Fruit fly (Drosophila melanogaster): ENCODE data around the gene Stip1.

Gene Stip1

DNA sequence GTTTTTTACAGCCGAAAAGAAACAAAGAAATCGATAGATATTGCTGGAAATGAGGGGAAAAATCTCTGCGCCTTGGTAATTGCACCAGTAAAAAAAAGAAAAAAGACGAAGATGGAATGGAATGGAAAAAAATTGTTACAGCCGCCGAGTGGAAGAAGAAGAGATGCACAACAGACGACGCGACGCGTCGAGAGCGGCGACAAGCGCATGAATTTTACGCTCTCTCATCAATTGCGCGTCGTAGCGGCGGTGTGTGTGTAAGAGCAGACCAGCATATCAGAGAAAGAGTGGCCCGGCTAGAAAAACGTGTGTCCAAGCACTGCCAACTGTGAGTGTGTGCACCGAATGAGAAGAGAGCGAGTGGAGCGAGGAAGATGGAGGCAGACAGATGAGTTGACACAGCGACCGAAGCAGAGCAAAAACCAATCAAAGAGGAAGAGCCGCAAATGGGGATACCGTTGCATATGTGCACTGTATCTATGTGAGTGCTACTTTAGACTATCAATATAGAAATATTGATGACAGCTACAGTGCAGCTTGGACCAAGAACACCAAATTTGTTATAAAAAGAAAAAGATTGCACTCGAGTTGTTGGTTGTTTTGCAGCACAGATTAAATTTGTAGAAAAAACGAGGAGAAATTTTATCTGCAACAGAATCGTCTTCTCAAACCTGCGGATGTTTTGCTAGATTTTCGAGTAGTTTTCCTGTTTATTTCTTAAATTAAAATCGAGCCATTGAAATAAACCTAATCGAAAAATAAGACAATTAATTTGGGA, 45.7 kb upstream of the Stip1 start (continued):
- TF ChIP-seq sug (tag; optimal IDR thresholded peaks at IDR 0.05) (no peak), crc (GFP tag; optimal IDR thresholded peaks at IDR 0.05) (no peak), Meics (GFP tag; optimal IDR thresholded peaks at IDR 0.05) (no peak), CG11560 (tag; IDR thresholded peaks at IDR 0.05) (no peak), CG4707 (GFP tag; optimal IDR thresholded peaks at IDR 0.05) (no peak), Dek (tag; optimal IDR thresholded peaks at IDR 0.05) (no peak), CG14050 (GFP tag; IDR thresholded peaks at IDR 0.05) (no peak), CG2875 (GFP tag; optimal IDR thresholded peaks at IDR 0.05) (no peak)

DNA sequence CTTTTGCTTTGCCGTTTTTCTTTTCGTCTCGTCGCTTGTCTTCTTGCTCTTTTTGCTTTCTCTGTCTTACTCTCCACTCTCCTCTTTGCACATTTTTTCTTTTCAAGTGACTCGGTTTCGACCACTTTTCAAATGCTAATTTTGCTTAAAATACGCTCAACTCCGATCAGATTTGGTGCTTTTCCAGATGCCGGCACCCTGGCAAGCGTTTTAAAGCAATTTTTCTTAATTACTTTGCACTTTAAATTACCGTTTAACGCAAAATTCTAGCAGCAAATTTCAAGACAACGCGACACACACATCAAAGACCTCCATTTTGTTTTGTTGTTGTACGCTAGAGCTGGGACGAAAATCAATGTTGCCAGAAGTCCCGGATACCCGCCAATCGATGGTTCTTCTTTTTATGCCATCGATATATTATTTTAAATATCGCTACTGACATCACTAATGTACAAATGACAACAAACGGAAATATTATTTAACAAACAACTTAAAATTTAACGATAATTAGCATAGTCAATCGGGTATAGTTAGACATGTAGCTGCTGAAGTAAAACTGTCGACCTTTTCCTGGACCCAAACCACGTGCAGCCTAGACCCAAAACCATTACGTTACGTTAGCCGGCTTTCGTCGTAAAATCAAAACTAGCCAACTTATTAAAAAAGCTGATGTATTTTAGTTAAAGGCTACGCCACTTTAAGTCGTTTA, 44.3 kb upstream of the Stip1 start, which contains the start of gene kis:
TSS of gene kis (minus strand) at position 317 of the 709 bp plus-strand sequence.
- TF ChIP-seq CG15269 (tag; optimal IDR thresholded peaks at IDR 0.05) (peak; percentile 25), Rfx (GFP tag; IDR thresholded peaks at IDR 0.05) (peak; percentile 66), Sox100B (GFP tag; optimal IDR thresholded peaks at IDR 0.05) (no peak), tio (GFP tag; optimal IDR thresholded peaks at IDR 0.05) (no peak), zf30C (GFP tag; optimal IDR thresholded peaks at IDR 0.05) (no peak), crp (GFP tag; optimal IDR thresholded peaks at IDR 0.05) (peak in 1 of 2 experiments; percentile 3), Oli (tag; optimal IDR thresholded peaks at IDR 0.05) (peak; percentile 8), CG14667 (GFP tag; IDR thresholded peaks at IDR 0.05) (no peak), dan (GFP tag; IDR thresholded peaks at IDR 0.05) (no peak), CG11093 (GFP tag; IDR thresholded peaks at IDR 0.05) (no peak), CG4282 (GFP tag; optimal IDR thresholded peaks at IDR 0.05) (peak; percentile 4), CG7271 (tag; optimal IDR thresholded peaks at IDR 0.05) (peak; percentile 20), H2.0 (GFP tag; IDR thresholded peaks at IDR 0.05) (no peak), CG7357 (GFP tag; IDR thresholded peaks at IDR 0.05) (no peak), ATbp (GFP tag; optimal IDR thresholded peaks at IDR 0.05) (no peak), Atf3 (GFP tag; optimal IDR thresholded peaks at IDR 0.05) (no peak), crol (GFP tag; IDR thresholded peaks at IDR 0.05) (peak; percentile 52), stwl (tag; optimal IDR thresholded peaks at IDR 0.05) (peak; percentile 73), kni (GFP tag; optimal IDR thresholded peaks at IDR 0.05) (peak; percentile 27), Xrp1 (GFP tag; IDR thresholded peaks at IDR 0.05) (no peak; the same call in 1 of the 2 replicates), pzg (GFP tag; optimal IDR thresholded peaks at IDR 0.05) (peak; percentile 95), Fer3 (tag; optimal IDR thresholded peaks at IDR 0.05) (peak; percentile 37), bigmax (GFP tag; optimal IDR thresholded peaks at IDR 0.05) (no peak), jumu (GFP tag; optimal IDR thresholded peaks at IDR 0.05) (peak; percentile 59), disco-r (GFP tag; optimal IDR thresholded peaks at IDR 0.05) (peak; percentile 22), Camta (GFP tag; optimal IDR thresholded peaks at IDR 0.05) (peak; percentile 48), Mad (GFP tag; optimal IDR thresholded peaks at IDR 0.05) (peak; percentile 43), sim (GFP tag; IDR thresholded peaks at IDR 0.05) (no peak), CG4730 (GFP tag; IDR thresholded peaks at IDR 0.05) (no peak), Mes4 (GFP tag; optimal IDR thresholded peaks at IDR 0.05) (peak; percentile 29), HLHmδ (GFP tag; optimal IDR thresholded peaks at IDR 0.05) (no peak), Dad (GFP tag; optimal IDR thresholded peaks at IDR 0.05) (peak; percentile 43), hkb (optimal IDR thresholded peaks at IDR 0.05) (peak; percentile 43), hkb (GFP tag; IDR thresholded peaks at IDR 0.05) (0 out of 2 replicates have a peak, but pooled peaks have one; percentile 33), bbx (GFP tag; IDR thresholded peaks at IDR 0.05; ENCODE audit: partially characterized antibody) (peak; percentile 98), CG17359 (tag; optimal IDR thresholded peaks at IDR 0.05) (peak; percentile 45), Usf (GFP tag; optimal IDR thresholded peaks at IDR 0.05) (no peak), Hmx (GFP tag; optimal IDR thresholded peaks at IDR 0.05) (no peak), Nf-YB (GFP tag; optimal IDR thresholded peaks at IDR 0.05) (peak; percentile 28), pnt (GFP tag; optimal IDR thresholded peaks at IDR 0.05) (no peak)
